Fruit fly (Drosophila melanogaster): ENCODE data around the gene ncm.

DNA sequence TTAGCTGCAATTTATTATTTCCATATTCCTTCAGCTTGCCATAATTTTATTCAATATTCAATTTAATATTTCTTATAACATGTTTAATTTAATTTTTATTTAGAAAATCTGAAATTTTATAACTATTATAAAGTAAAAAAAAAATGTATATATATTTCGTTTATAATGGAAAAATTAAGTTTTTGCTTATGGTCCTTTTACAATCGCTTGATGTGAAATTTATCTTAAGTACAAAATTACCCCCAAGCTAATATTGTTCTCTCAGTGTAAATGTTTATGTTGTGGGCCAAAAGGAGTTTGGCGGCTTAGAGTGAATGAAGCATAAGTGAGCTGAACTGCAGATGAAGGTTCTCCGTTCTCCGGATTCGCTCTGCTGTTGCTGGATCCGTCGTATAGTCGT, 19.3 kb upstream of the ncm start:
- TF ChIP-seq dan (GFP tag; IDR thresholded peaks at IDR 0.05) = no peak
- no peak for TF ChIP-seq onecut (GFP tag; IDR thresholded peaks at IDR 0.05)
- TF ChIP-seq h (optimal IDR thresholded peaks at IDR 0.05) = no peak
- TF ChIP-seq CG4424 (GFP tag; optimal IDR thresholded peaks at IDR 0.05) = no peak
- TF ChIP-seq kay (GFP tag; optimal IDR thresholded peaks at IDR 0.05) = no peak
- no peak for TF ChIP-seq bbx (GFP tag; IDR thresholded peaks at IDR 0.05; ENCODE audit: partially characterized antibody)
- no peak for TF ChIP-seq aop (GFP tag; IDR thresholded peaks at IDR 0.05)
- TF ChIP-seq CG10209 (GFP tag; optimal IDR thresholded peaks at IDR 0.05) = no peak
- TF ChIP-seq CG8388 (GFP tag; optimal IDR thresholded peaks at IDR 0.05) = no peak
- TF ChIP-seq CG15696 (tag; optimal IDR thresholded peaks at IDR 0.05) = no peak
- no peak for TF ChIP-seq ara (GFP tag; IDR thresholded peaks at IDR 0.05)

Measured in whole organism, embryonic.